Worm (Caenorhabditis elegans) whole organism, mixed stage, embryonic: ENCODE results near the gene sea-1.

Source experiments
- elt-1 ChIP-seq: sonication (generic microtip); optimal IDR thresholded peaks from 2 replicates; lab custom pipeline; 2017; ENCODE audit warnings: missing genetic modification characterization, mild to moderate bottlenecking, missing compliant biosample characterization, antibody characterized with exemption, moderate library complexity, borderline replicate concordance; ENCODE audit not compliant: insufficient read depth
- lin-13 ChIP-seq: fragments of 150-350 bp; optimal IDR thresholded peaks from 2 replicates; lab custom pipeline; 2014; ENCODE audit warnings: missing biosample characterization, missing genetic modification characterization
- lsy-2 ChIP-seq: fragments of 150-350 bp; optimal IDR thresholded peaks from 2 replicates; lab custom pipeline; 2014; ENCODE audit warnings: missing biosample characterization, missing genetic modification characterization
- nhr-2 ChIP-seq: fragments of 150-350 bp; optimal IDR thresholded peaks from 2 replicates; lab custom pipeline; 2014; ENCODE audit warnings: missing biosample characterization, missing genetic modification characterization
- nhr-237 ChIP-seq: fragments of 150-350 bp; optimal IDR thresholded peaks from 2 replicates; lab custom pipeline; 2014; ENCODE audit warnings: missing biosample characterization, missing genetic modification characterization
- nhr-76 ChIP-seq: sonication (generic microtip); optimal IDR thresholded peaks from 2 replicates; lab custom pipeline; 2017; ENCODE audit warnings: missing biosample characterization, missing genetic modification characterization
- snpc-4 ChIP-seq: fragments of 150-350 bp; optimal IDR thresholded peaks from 2 replicates; lab custom pipeline; 2014; ENCODE audit warnings: missing biosample characterization, missing genetic modification characterization
- sptf-1 ChIP-seq: sonication (generic microtip); optimal IDR thresholded peaks from 2 replicates; lab custom pipeline; 2017; ENCODE audit warnings: mild to moderate bottlenecking, missing genetic modification characterization, moderate library complexity, missing compliant biosample characterization
- ztf-11 ChIP-seq: fragments of 150-350 bp; optimal IDR thresholded peaks from 2 replicates; lab custom pipeline; 2014; ENCODE audit warnings: missing biosample characterization, missing genetic modification characterization

DNA sequence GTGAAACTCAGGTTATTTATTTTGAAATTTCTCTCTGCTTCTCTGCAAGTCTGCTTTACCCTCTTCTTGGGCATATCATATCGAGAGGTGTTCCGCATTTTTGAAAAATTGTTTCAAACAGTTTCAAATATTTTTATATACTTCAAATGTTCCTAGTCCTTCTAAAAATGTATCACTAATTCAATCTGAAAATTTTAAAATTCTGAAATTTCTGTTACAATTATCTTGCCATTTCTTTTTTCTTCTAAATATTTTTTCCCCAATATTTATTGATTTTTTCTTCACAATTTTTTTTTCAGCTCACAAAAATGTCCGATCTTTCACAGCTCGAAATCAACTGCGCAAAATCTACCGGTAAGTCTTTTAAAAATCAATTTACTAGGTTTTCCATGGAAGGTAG lies 13.6 kb downstream of the sea-1 start, which contains the start of gene F19B10.4:
- no peak for TF ChIP-seq nhr-237 (tag; lab: Kevin White, UChicago)
- no peak for TF ChIP-seq ztf-11 (tag; lab: Kevin White, UChicago)
- no peak for TF ChIP-seq nhr-76 (tag; lab: Kevin White, UChicago)
- TF ChIP-seq lin-13 (tag; lab: Kevin White, UChicago): no peak
- TF ChIP-seq sptf-1 (tag; lab: Kevin White, UChicago): no peak
- TF ChIP-seq elt-1 (tag; lab: Kevin White, UChicago): no peak
- no peak for TF ChIP-seq nhr-2 (tag; lab: Kevin White, UChicago)
- TF ChIP-seq snpc-4 (tag; lab: Kevin White, UChicago): no peak
- no peak for TF ChIP-seq lsy-2 (tag; lab: Kevin White, UChicago)
